Fruit fly (Drosophila melanogaster) whole organism, prepupa: Measurements from ENCODE around the gene kuz.
A peak's percentile ranks its signal among the peaks of the same experiment; 100 is the strongest.

Source experiments
- Blimp-1 ChIP-seq: fragments of 200-800 bp; sonication (Bioruptor generic); optimal IDR thresholded peaks from 3 replicates; lab custom pipeline; 2017; ENCODE audit warnings: missing biosample characterization, missing genetic modification characterization, mild to moderate bottlenecking, moderate library complexity, missing genetic modification reagents
- CG10631 ChIP-seq: fragments of 200-800 bp; sonication (Bioruptor generic); optimal IDR thresholded peaks from 2 replicates; lab custom pipeline; 2016; ENCODE audit warnings: missing biosample characterization, missing genetic modification characterization
- CG10669 ChIP-seq: fragments of 200-800 bp; sonication (Bioruptor generic); optimal IDR thresholded peaks from 3 replicates; lab custom pipeline; 2018; ENCODE audit warnings: missing biosample characterization, mild to moderate bottlenecking, missing genetic modification characterization, moderate library complexity
- CG11294 ChIP-seq: fragments of 200-800 bp; sonication (Bioruptor generic); IDR thresholded peaks from 2 replicates; pipeline ENCODE4 v1.3.6; 2022; ENCODE audit warnings: missing biosample characterization, missing genetic modification characterization
- CG11902 ChIP-seq: fragments of 200-800 bp; sonication (Bioruptor generic); optimal IDR thresholded peaks from 3 replicates; lab custom pipeline; 2016; ENCODE audit warnings: missing biosample characterization, missing genetic modification characterization
- CG15336 ChIP-seq: fragments of 200-800 bp; sonication (Bioruptor generic); IDR thresholded peaks from 2 replicates; pipeline ENCODE4 v1.3.6; 2022; ENCODE audit warnings: missing biosample characterization, missing genetic modification characterization
- CG1621 ChIP-seq: fragments of 200-800 bp; sonication (Bioruptor generic); optimal IDR thresholded peaks from 3 replicates; lab custom pipeline; 2018; ENCODE audit warnings: missing biosample characterization, mild to moderate bottlenecking, missing genetic modification characterization
- CG16779 ChIP-seq: fragments of 200-800 bp; sonication (Bioruptor generic); optimal IDR thresholded peaks from 3 replicates; lab custom pipeline; 2017; ENCODE audit warnings: missing biosample characterization, mild to moderate bottlenecking, missing genetic modification characterization
- CG3032 ChIP-seq: fragments of 200-800 bp; optimal IDR thresholded peaks from 2 replicates; lab custom pipeline; 2019; ENCODE audit warnings: missing biosample characterization, mild to moderate bottlenecking, missing genetic modification characterization, moderate library complexity
- CG31627 ChIP-seq: fragments of 200-800 bp; sonication (Bioruptor generic); optimal IDR thresholded peaks from 3 replicates; lab custom pipeline; 2016; ENCODE audit warnings: missing biosample characterization, missing genetic modification characterization
- CG32006 ChIP-seq: fragments of 200-800 bp; sonication (Bioruptor generic); optimal IDR thresholded peaks from 3 replicates; lab custom pipeline; 2017; ENCODE audit warnings: missing biosample characterization, mild to moderate bottlenecking, missing genetic modification characterization
- CG3919 ChIP-seq: fragments of 200-800 bp; sonication (Bioruptor generic); optimal IDR thresholded peaks from 3 replicates; lab custom pipeline; 2016; ENCODE audit warnings: missing biosample characterization, missing genetic modification characterization
- CG4318 ChIP-seq: fragments of 200-800 bp; sonication (Bioruptor generic); optimal IDR thresholded peaks from 3 replicates; lab custom pipeline; 2017; ENCODE audit warnings: missing biosample characterization, mild to moderate bottlenecking, missing genetic modification characterization
- CG6163 ChIP-seq: fragments of 200-800 bp; sonication (Bioruptor generic); IDR thresholded peaks from 3 replicates; pipeline ENCODE4 v1.3.6; 2022; ENCODE audit warnings: missing biosample characterization, missing genetic modification characterization
- CG6276 ChIP-seq: fragments of 200-800 bp; sonication (Bioruptor generic); optimal IDR thresholded peaks from 2 replicates; lab custom pipeline; 2017; ENCODE audit warnings: missing biosample characterization, mild to moderate bottlenecking, missing genetic modification characterization
- CG6792 ChIP-seq: fragments of 200-800 bp; sonication (Bioruptor generic); optimal IDR thresholded peaks from 3 replicates; lab custom pipeline; 2016; ENCODE audit warnings: missing biosample characterization, missing genetic modification characterization
- CG6808 ChIP-seq: fragments of 200-800 bp; sonication (Bioruptor generic); optimal IDR thresholded peaks from 3 replicates; lab custom pipeline; 2017; ENCODE audit warnings: missing biosample characterization, missing genetic modification characterization, mild to moderate bottlenecking, moderate library complexity, missing genetic modification reagents
- CG8119 ChIP-seq: fragments of 200-800 bp; sonication (Bioruptor generic); IDR thresholded peaks from 3 replicates; pipeline ENCODE4 v1.3.6; 2022; ENCODE audit warnings: missing biosample characterization, missing genetic modification characterization
- CG8319 ChIP-seq: fragments of 200-800 bp; sonication (Bioruptor generic); optimal IDR thresholded peaks from 3 replicates; lab custom pipeline; 2016; ENCODE audit warnings: missing biosample characterization, missing genetic modification characterization
- CG8632 ChIP-seq: fragments of 200-800 bp; sonication (Bioruptor generic); optimal IDR thresholded peaks from 3 replicates; lab custom pipeline; 2016; ENCODE audit warnings: missing biosample characterization, missing genetic modification characterization
- Eip75B ChIP-seq: fragments of 200-800 bp; sonication (Bioruptor generic); optimal IDR thresholded peaks from 3 replicates; lab custom pipeline; 2016; ENCODE audit warnings: missing biosample characterization, missing genetic modification characterization
- Eip78C ChIP-seq: fragments of 200-800 bp; sonication (Bioruptor generic); peaks from one replicate; lab custom pipeline; 2016; ENCODE audit warnings: missing biosample characterization, missing genetic modification characterization
- Eip93F ChIP-seq: fragments of 200-800 bp; sonication (Bioruptor generic); optimal IDR thresholded peaks from 2 replicates; lab custom pipeline; 2016; ENCODE audit warnings: missing biosample characterization, mild to moderate bottlenecking, missing genetic modification characterization
- Ets21C ChIP-seq: fragments of 200-800 bp; sonication (Bioruptor generic); optimal IDR thresholded peaks from 3 replicates; lab custom pipeline; 2016; ENCODE audit warnings: missing biosample characterization, missing genetic modification characterization
- Ets96B ChIP-seq: fragments of 200-800 bp; optimal IDR thresholded peaks from 2 replicates; lab custom pipeline; 2019; ENCODE audit warnings: missing biosample characterization, mild to moderate bottlenecking, missing genetic modification characterization, moderate library complexity
- Gug ChIP-seq: fragments of 200-800 bp; sonication (Bioruptor generic); IDR thresholded peaks from 2 replicates; pipeline ENCODE4 v1.3.6; 2022; ENCODE audit warnings: missing biosample characterization, missing genetic modification characterization
- Hr38 ChIP-seq: sonication (Bioruptor generic); optimal IDR thresholded peaks from 2 replicates; lab custom pipeline; 2016; ENCODE audit warnings: missing biosample characterization, missing genetic modification characterization
- Hr39 ChIP-seq: fragments of 200-800 bp; sonication (Bioruptor generic); optimal IDR thresholded peaks from 2 replicates; lab custom pipeline; 2016; ENCODE audit warnings: missing biosample characterization, missing genetic modification characterization
- Lpt ChIP-seq: fragments of 200-800 bp; sonication (Bioruptor generic); optimal IDR thresholded peaks from 3 replicates; lab custom pipeline; 2016; ENCODE audit warnings: missing biosample characterization, missing genetic modification characterization
- Met ChIP-seq: fragments of 200-800 bp; sonication (Bioruptor generic); optimal IDR thresholded peaks from 3 replicates; lab custom pipeline; 2016; ENCODE audit warnings: missing biosample characterization, missing genetic modification characterization
- Smox ChIP-seq: fragments of 200-800 bp; sonication (Bioruptor generic); optimal IDR thresholded peaks from 3 replicates; lab custom pipeline; 2016; ENCODE audit warnings: missing biosample characterization, missing genetic modification characterization
- Sox102F ChIP-seq: fragments of 200-800 bp; sonication (Bioruptor generic); optimal IDR thresholded peaks from 2 replicates; lab custom pipeline; 2016; ENCODE audit warnings: missing biosample characterization, mild to moderate bottlenecking, missing genetic modification characterization
- Sox15 ChIP-seq: fragments of 200-800 bp; sonication (Bioruptor generic); optimal IDR thresholded peaks from 3 replicates; lab custom pipeline; 2016; ENCODE audit warnings: missing biosample characterization, missing genetic modification characterization
- achi ChIP-seq: fragments of 200-800 bp; sonication (Bioruptor generic); optimal IDR thresholded peaks from 3 replicates; lab custom pipeline; 2016; ENCODE audit warnings: missing biosample characterization, missing genetic modification characterization
- acj6 ChIP-seq: fragments of 200-800 bp; sonication (Bioruptor generic); optimal IDR thresholded peaks from 3 replicates; lab custom pipeline; 2016; ENCODE audit warnings: missing biosample characterization, missing genetic modification characterization
- cyc ChIP-seq: fragments of 200-800 bp; sonication (Bioruptor generic); optimal IDR thresholded peaks from 3 replicates; lab custom pipeline; 2016; ENCODE audit warnings: missing biosample characterization, missing genetic modification characterization
- dac ChIP-seq: fragments of 200-800 bp; sonication (Bioruptor generic); optimal IDR thresholded peaks from 2 replicates; lab custom pipeline; 2017; ENCODE audit warnings: missing biosample characterization, mild to moderate bottlenecking, missing genetic modification characterization
- dsx ChIP-seq: fragments of 200-800 bp; optimal IDR thresholded peaks from 3 replicates; lab custom pipeline; 2019; ENCODE audit warnings: missing biosample characterization, mild to moderate bottlenecking, missing genetic modification characterization, moderate library complexity; ENCODE audit not compliant: poor library complexity, severe bottlenecking
- esn ChIP-seq: fragments of 200-800 bp; sonication (Bioruptor generic); optimal IDR thresholded peaks from 2 replicates; lab custom pipeline; 2016; ENCODE audit warnings: missing biosample characterization, mild to moderate bottlenecking, missing genetic modification characterization, moderate library complexity
- fd59A ChIP-seq: fragments of 200-800 bp; sonication (Bioruptor generic); optimal IDR thresholded peaks from 2 replicates; lab custom pipeline; 2017; ENCODE audit warnings: missing biosample characterization, mild to moderate bottlenecking, missing genetic modification characterization, missing genetic modification reagents
- fd85E ChIP-seq: fragments of 200-800 bp; sonication (Bioruptor generic); optimal IDR thresholded peaks from 3 replicates; lab custom pipeline; 2016; ENCODE audit warnings: missing biosample characterization, missing genetic modification characterization
- lz ChIP-seq: fragments of 200-800 bp; sonication (Bioruptor generic); optimal IDR thresholded peaks from 3 replicates; lab custom pipeline; 2016; ENCODE audit warnings: missing biosample characterization, missing genetic modification characterization
- net ChIP-seq: fragments of 200-800 bp; sonication (Bioruptor generic); optimal IDR thresholded peaks from 3 replicates; lab custom pipeline; 2016; ENCODE audit warnings: missing biosample characterization, missing genetic modification characterization
- pdm3 ChIP-seq: fragments of 200-800 bp; sonication (Bioruptor generic); optimal IDR thresholded peaks from 3 replicates; lab custom pipeline; 2016; ENCODE audit warnings: missing biosample characterization, missing genetic modification characterization
- salr ChIP-seq, 2 experiments: fragments of 200-800 bp; sonication (Bioruptor generic); optimal IDR thresholded peaks; 3 replicates each; lab custom pipeline; 2016 to 2018; ENCODE audit warnings: missing biosample characterization in 2 of 2, missing genetic modification characterization in 2 of 2, mild to moderate bottlenecking in 1 of 2
- spab ChIP-seq: fragments of 200-800 bp; sonication (Bioruptor generic); optimal IDR thresholded peaks from 2 replicates; lab custom pipeline; 2017; ENCODE audit warnings: missing biosample characterization, mild to moderate bottlenecking, missing genetic modification characterization, missing genetic modification reagents
- ss ChIP-seq, 2 experiments: fragments of 200-800 bp; sonication (Bioruptor generic); optimal IDR thresholded peaks; 2 replicates in 1 of 2; 3 replicates in 1 of 2; lab custom pipeline; 2017 to 2018; ENCODE audit warnings: mild to moderate bottlenecking in 2 of 2, missing biosample characterization in 2 of 2, missing genetic modification characterization in 2 of 2, moderate library complexity in 1 of 2
- svp ChIP-seq: fragments of 200-800 bp; sonication (Bioruptor generic); peaks from one replicate; lab custom pipeline; 2016; ENCODE audit warnings: missing biosample characterization, missing genetic modification characterization
- topi ChIP-seq: fragments of 200-800 bp; sonication (Bioruptor generic); optimal IDR thresholded peaks from 3 replicates; lab custom pipeline; 2016; ENCODE audit warnings: missing biosample characterization, missing genetic modification characterization
- vri ChIP-seq: fragments of 200-800 bp; sonication (Bioruptor generic); optimal IDR thresholded peaks from 3 replicates; lab custom pipeline; 2016; ENCODE audit warnings: missing biosample characterization, mild to moderate bottlenecking, missing genetic modification characterization

kuz gene

DNA sequence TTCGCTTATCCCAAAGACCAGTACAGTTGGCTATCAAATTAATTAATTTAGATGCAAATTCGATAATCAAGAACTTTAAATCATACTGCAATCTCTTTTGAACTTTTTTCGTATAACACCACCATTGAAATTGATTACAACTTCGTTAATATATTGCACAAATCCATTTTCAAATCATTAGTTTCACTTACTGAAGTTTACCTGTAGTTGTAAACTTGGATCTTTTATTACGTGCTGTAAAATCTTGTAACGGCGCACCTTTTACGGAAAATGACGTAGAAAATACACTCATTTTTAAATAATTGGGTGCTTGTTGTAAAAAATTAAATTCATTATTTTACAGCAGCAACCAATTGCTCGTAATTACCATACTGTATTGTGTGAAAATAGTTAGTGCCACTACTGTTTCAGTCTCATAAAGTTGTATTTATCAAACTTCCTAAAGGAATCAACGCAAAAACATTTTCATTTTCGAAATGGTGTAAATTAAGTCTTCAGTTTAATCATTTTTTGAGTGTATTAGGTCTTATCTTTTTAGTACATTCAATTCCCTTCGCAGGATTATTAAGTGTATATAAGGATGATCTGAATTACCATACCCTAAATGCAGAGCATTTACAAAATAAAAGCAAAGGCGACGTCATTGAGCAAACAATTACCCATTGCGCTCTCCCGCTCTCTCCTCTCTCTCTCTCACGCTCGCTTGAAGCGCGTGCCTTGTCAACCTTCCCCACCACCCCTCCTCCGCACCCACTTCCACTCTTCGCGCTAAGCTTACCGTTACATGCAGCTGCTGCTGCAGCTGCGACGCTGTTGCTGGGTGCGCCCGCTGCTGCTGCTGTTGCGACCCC is 37.5 kb upstream of the kuz start:
- peak; percentile 24 for TF ChIP-seq Gug (GFP tag; lab: Robert Waterston, UW)
- peak; percentile 28 for TF ChIP-seq esn (GFP tag; lab: Kevin White, UChicago)
- TF ChIP-seq CG10669, result no peak
- TF ChIP-seq CG31627, result peak; percentile 42
- TF ChIP-seq dsx, result no peak
- no peak; the same call in 1 of the 3 replicates for TF ChIP-seq CG8119 (GFP tag; lab: Robert Waterston, UW)
- no peak for TF ChIP-seq Eip75B (GFP tag; lab: Kevin White, UChicago)
- peak in 1 of 2 experiments; percentile 28 for TF ChIP-seq salr (GFP tag; optimal IDR thresholded peaks at IDR 0.05; lab: Kevin White, UChicago)
- peak; percentile 2 for TF ChIP-seq acj6 (GFP tag; lab: Kevin White, UChicago)
- TF ChIP-seq CG11902 (GFP tag; lab: Kevin White, UChicago), result peak; percentile 8
- peak; percentile 75 for TF ChIP-seq CG6163 (GFP tag; lab: Robert Waterston, UW)
- TF ChIP-seq Lpt (GFP tag; lab: Kevin White, UChicago), result no peak
- TF ChIP-seq CG3919 (GFP tag; lab: Kevin White, UChicago), result peak; percentile 18
- peak; percentile 46 for TF ChIP-seq pdm3 (GFP tag; lab: Kevin White, UChicago)
- TF ChIP-seq Eip93F (GFP tag; lab: Kevin White, UChicago), result no peak
- TF ChIP-seq Hr38 (GFP tag; lab: Kevin White, UChicago), result no peak
- no peak for TF ChIP-seq CG4318 (GFP tag; lab: Kevin White, UChicago)
- TF ChIP-seq Sox102F (GFP tag; lab: Kevin White, UChicago), result no peak
- TF ChIP-seq svp (GFP tag; lab: Kevin White, UChicago), result peak; percentile 19
- TF ChIP-seq CG10631 (GFP tag; lab: Kevin White, UChicago), result peak; percentile 17
- TF ChIP-seq Smox (GFP tag; lab: Kevin White, UChicago), result peak; percentile 39
- peak; percentile 15 for TF ChIP-seq cyc (GFP tag; lab: Kevin White, UChicago)
- TF ChIP-seq CG8632 (GFP tag; lab: Kevin White, UChicago), result peak; percentile 25
- no peak for TF ChIP-seq fd59A (GFP tag; lab: Kevin White, UChicago)
- TF ChIP-seq fd85E (GFP tag; lab: Kevin White, UChicago), result no peak
- TF ChIP-seq CG11294 (GFP tag; lab: Robert Waterston, UW), result peak; percentile 5; the same call in 1 of the 2 replicates
- TF ChIP-seq lz (GFP tag; lab: Kevin White, UChicago), result no peak
- TF ChIP-seq Eip78C (GFP tag; lab: Kevin White, UChicago), result peak; percentile 78
- TF ChIP-seq achi (GFP tag; lab: Kevin White, UChicago), result peak; percentile 26
- TF ChIP-seq Hr39 (GFP tag; lab: Kevin White, UChicago), result peak; percentile 21
- no peak for TF ChIP-seq CG16779 (tag; lab: Kevin White, UChicago)
- peak; percentile 5 for TF ChIP-seq Sox15 (GFP tag; lab: Kevin White, UChicago)
- TF ChIP-seq CG15336 (GFP tag; lab: Robert Waterston, UW), result peak; percentile 36
- TF ChIP-seq CG3032 (tag; lab: Kevin White, UChicago), result peak; percentile 2
- no peak for TF ChIP-seq CG6792
- TF ChIP-seq CG6276 (GFP tag; lab: Kevin White, UChicago), result no peak
- TF ChIP-seq CG1621 (tag; lab: Kevin White, UChicago), result no peak
- peak; percentile 10 for TF ChIP-seq CG8319
- TF ChIP-seq vri (GFP tag; lab: Kevin White, UChicago), result no peak
- TF ChIP-seq net (GFP tag; lab: Kevin White, UChicago), result no peak
- no peak for TF ChIP-seq spab
- no peak for TF ChIP-seq Ets96B (tag; lab: Kevin White, UChicago)
- TF ChIP-seq ss (GFP tag; optimal IDR thresholded peaks at IDR 0.05; lab: Kevin White, UChicago), result peak in 1 of 2 experiments; percentile 2
- TF ChIP-seq Ets21C, result peak; percentile 10
- TF ChIP-seq Blimp-1 (GFP tag; lab: Kevin White, UChicago), result no peak
- peak; percentile 33 for TF ChIP-seq Met (GFP tag; lab: Kevin White, UChicago)
- no peak for TF ChIP-seq CG6808 (GFP tag; lab: Kevin White, UChicago)
- peak; percentile 45 for TF ChIP-seq topi (GFP tag; lab: Kevin White, UChicago)
- TF ChIP-seq CG32006 (GFP tag; lab: Kevin White, UChicago), result peak; percentile 66
- TF ChIP-seq dac (GFP tag; lab: Kevin White, UChicago), result no peak
